Fruit fly (Drosophila melanogaster) S2 (cell line): ENCODE data around the gene CG7573.

ENCODE experiments used
- CG8478 ChIP-seq: fragments of >200 bp; optimal IDR thresholded peaks from 2 replicates; lab custom pipeline; 2018
- CTCF ChIP-seq, 2 experiments: fragments of >200 bp; optimal IDR thresholded peaks; 2 replicates each; lab custom pipeline; 2018

Gene CG7573

dm6 chr3L:11317464-11317863 is 5.9 kb downstream of the CG7573 start:
- TF ChIP-seq CTCF (optimal IDR thresholded peaks at IDR 0.05; lab: Kevin White, UChicago) (no peak), CG8478 (lab: Kevin White, UChicago) (no peak)

dm6 chr3L:11318532-11319170 is 7.1 kb downstream of the CG7573 start:
- TF ChIP-seq CG8478 (lab: Kevin White, UChicago) (no peak), CTCF (optimal IDR thresholded peaks at IDR 0.05; lab: Kevin White, UChicago) (no peak)

dm6 chr3L:11320124-11320523 is 8.6 kb downstream of the CG7573 start:
- TF ChIP-seq CG8478 (lab: Kevin White, UChicago), result no peak
- no peak for TF ChIP-seq CTCF (optimal IDR thresholded peaks at IDR 0.05; lab: Kevin White, UChicago)

- no peak for TF ChIP-seq CTCF (optimal IDR thresholded peaks at IDR 0.05; lab: Kevin White, UChicago)
- no peak for TF ChIP-seq CG8478 (lab: Kevin White, UChicago)
Observed at dm6 chr3L:11321619-11322018, 10.1 kb downstream of the CG7573 start, which contains the start of gene CG6168. Gene CG6168, minus strand, starts transcription at chr3L:11321719.

dm6 chr3L:11322148-11323093 is 10.9 kb downstream of the CG7573 start:
- TF ChIP-seq CTCF (optimal IDR thresholded peaks at IDR 0.05; lab: Kevin White, UChicago), result no peak
- TF ChIP-seq CG8478 (lab: Kevin White, UChicago), result no peak

dm6 chr3L:11323221-11323895 is 11.8 kb downstream of the CG7573 start:
- TF ChIP-seq CTCF (optimal IDR thresholded peaks at IDR 0.05; lab: Kevin White, UChicago) (no peak), CG8478 (lab: Kevin White, UChicago) (no peak)

- TF ChIP-seq CG8478 (lab: Kevin White, UChicago) (no peak), CTCF (optimal IDR thresholded peaks at IDR 0.05; lab: Kevin White, UChicago) (no peak)
Observed at dm6 chr3L:11323896-11324278, 12.3 kb downstream of the CG7573 start.

- no peak for TF ChIP-seq CG8478 (lab: Kevin White, UChicago)
- no peak for TF ChIP-seq CTCF (optimal IDR thresholded peaks at IDR 0.05; lab: Kevin White, UChicago)
Observed at dm6 chr3L:11324549-11325015, 13.0 kb downstream of the CG7573 start.

- TF ChIP-seq CG8478 (lab: Kevin White, UChicago) (no peak), CTCF (optimal IDR thresholded peaks at IDR 0.05; lab: Kevin White, UChicago) (no peak)
Observed at dm6 chr3L:11325671-11326306, 14.2 kb downstream of the CG7573 start.

dm6 chr3L:11328015-11328680 is 16.6 kb downstream of the CG7573 start:
- TF ChIP-seq CTCF (optimal IDR thresholded peaks at IDR 0.05; lab: Kevin White, UChicago) (no peak), CG8478 (lab: Kevin White, UChicago) (no peak)

dm6 chr3L:11329014-11329469 is 17.5 kb downstream of the CG7573 start:
- TF ChIP-seq CTCF (optimal IDR thresholded peaks at IDR 0.05; lab: Kevin White, UChicago) (no peak), CG8478 (lab: Kevin White, UChicago) (no peak)

dm6 chr3L:11333986-11334385 is 22.4 kb downstream of the CG7573 start:
- TF ChIP-seq CG8478 (lab: Kevin White, UChicago), result no peak
- TF ChIP-seq CTCF (optimal IDR thresholded peaks at IDR 0.05; lab: Kevin White, UChicago), result no peak

- TF ChIP-seq CG8478 (lab: Kevin White, UChicago) (no peak), CTCF (optimal IDR thresholded peaks at IDR 0.05; lab: Kevin White, UChicago) (no peak)
Observed at dm6 chr3L:11336094-11336756, 24.7 kb downstream of the CG7573 start.
